Worm (Caenorhabditis elegans) whole organism, mixed stage, embryonic: Measurements from ENCODE around the gene duxl-1.

ENCODE experiments used
- M03D4.4 ChIP-seq: sonication (generic microtip); optimal IDR thresholded peaks from 2 replicates; lab custom pipeline; 2017; ENCODE audit warnings: mild to moderate bottlenecking, missing genetic modification characterization, missing compliant biosample characterization
- ceh-83 ChIP-seq: fragments of 200-800 bp; sonication (Bioruptor generic); optimal IDR thresholded peaks from 2 replicates; lab custom pipeline; 2018; ENCODE audit warnings: mild to moderate bottlenecking, missing genetic modification characterization, missing compliant biosample characterization
- nhr-28 ChIP-seq: fragments of 150-350 bp; optimal IDR thresholded peaks from 2 replicates; lab custom pipeline; 2014; ENCODE audit warnings: missing biosample characterization, missing genetic modification characterization
- nhr-76 ChIP-seq: sonication (generic microtip); optimal IDR thresholded peaks from 2 replicates; lab custom pipeline; 2017; ENCODE audit warnings: missing biosample characterization, missing genetic modification characterization
- snpc-4 ChIP-seq: fragments of 150-350 bp; optimal IDR thresholded peaks from 2 replicates; lab custom pipeline; 2014; ENCODE audit warnings: missing biosample characterization, missing genetic modification characterization
- sptf-1 ChIP-seq: sonication (generic microtip); optimal IDR thresholded peaks from 2 replicates; lab custom pipeline; 2017; ENCODE audit warnings: mild to moderate bottlenecking, missing genetic modification characterization, moderate library complexity, missing compliant biosample characterization

ce11 chrII:1653397-1653796 lies 10.1 kb upstream of the duxl-1 start, which contains the start of gene fbxb-15:
- TF ChIP-seq sptf-1 (tag; lab: Kevin White, UChicago) (no peak), snpc-4 (no peak), nhr-28 (tag; lab: Kevin White, UChicago) (no peak), nhr-76 (tag; lab: Kevin White, UChicago) (no peak), M03D4.4 (no peak), ceh-83 (GFP tag; lab: Kevin White, UChicago) (no peak)
